Fruit fly (Drosophila melanogaster): ENCODE results near the gene dpr17.

dpr17 gene

dm6 chr3R:12128151-12128970, 33.7 kb downstream of the dpr17 start, which contains the start of gene CG4702 (continued):
- no peak for TF ChIP-seq CG11723 (GFP tag; optimal IDR thresholded peaks at IDR 0.05)
- 0 out of 3 replicates have a peak, but pooled peaks have one; percentile 10 for TF ChIP-seq CG6791 (GFP tag; IDR thresholded peaks at IDR 0.05; ENCODE audit: partially characterized antibody)
- peak; percentile 26 for TF ChIP-seq BEAF-32 (GFP tag; optimal IDR thresholded peaks at IDR 0.05)
- TF ChIP-seq CG2889 (GFP tag; IDR thresholded peaks at IDR 0.05), result no peak
- peak; percentile 98 for TF ChIP-seq zen (tag; optimal IDR thresholded peaks at IDR 0.05)
- TF ChIP-seq CG17612 (GFP tag; IDR thresholded peaks at IDR 0.05), result no peak
- peak; percentile 97 for TF ChIP-seq cad (GFP tag; optimal IDR thresholded peaks at IDR 0.05)
- no peak for TF ChIP-seq gsb (GFP tag; IDR thresholded peaks at IDR 0.05)
- TF ChIP-seq CG3726 (GFP tag; IDR thresholded peaks at IDR 0.05), result no peak
- no peak for TF ChIP-seq CG15601 (tag; optimal IDR thresholded peaks at IDR 0.05)
- no peak for TF ChIP-seq stc (GFP tag; IDR thresholded peaks at IDR 0.05)
- TF ChIP-seq fd3F (GFP tag; optimal IDR thresholded peaks at IDR 0.05), result no peak
- TF ChIP-seq CG2202 (tag; optimal IDR thresholded peaks at IDR 0.05), result no peak
- no peak for TF ChIP-seq peb (GFP tag; IDR thresholded peaks at IDR 0.05)
- TF ChIP-seq CG6813 (GFP tag; optimal IDR thresholded peaks at IDR 0.05), result no peak
- no peak for TF ChIP-seq CG14965 (GFP tag; optimal IDR thresholded peaks at IDR 0.05; ENCODE audit: borderline replicate concordance)
- no peak for TF ChIP-seq CG6765 (GFP tag; optimal IDR thresholded peaks at IDR 0.05)
- no peak for TF ChIP-seq CG1832 (GFP tag; optimal IDR thresholded peaks at IDR 0.05)
- no peak for TF ChIP-seq luna (GFP tag; optimal IDR thresholded peaks at IDR 0.05)
- TF ChIP-seq tll (GFP tag; optimal IDR thresholded peaks at IDR 0.05), result peak in 1 of 2 experiments; percentile 100
- no peak for TF ChIP-seq CG12659 (GFP tag; optimal IDR thresholded peaks at IDR 0.05)
- TF ChIP-seq CG1792 (GFP tag; optimal IDR thresholded peaks at IDR 0.05), result no peak
- TF ChIP-seq tin (GFP tag; optimal IDR thresholded peaks at IDR 0.05), result no peak
- TF ChIP-seq dpn (GFP tag; optimal IDR thresholded peaks at IDR 0.05), result no peak
- TF ChIP-seq CG1602 (GFP tag; optimal IDR thresholded peaks at IDR 0.05), result no peak
- peak; percentile 99 for TF ChIP-seq CG5180 (GFP tag; optimal IDR thresholded peaks at IDR 0.05)
- no peak for TF ChIP-seq GATAe (GFP tag; conservative IDR thresholded peaks at IDR 0.05)
- no peak for TF ChIP-seq CHES-1-like (GFP tag; optimal IDR thresholded peaks at IDR 0.05)
- TF ChIP-seq CG34376 (GFP tag; optimal IDR thresholded peaks at IDR 0.05), result no peak
- TF ChIP-seq Fer3 (tag; optimal IDR thresholded peaks at IDR 0.05), result no peak
- TF ChIP-seq dmrt11E (tag; optimal IDR thresholded peaks at IDR 0.05), result no peak
- no peak for TF ChIP-seq CG12219 (GFP tag; optimal IDR thresholded peaks at IDR 0.05)
- TF ChIP-seq CG3407 (GFP tag; optimal IDR thresholded peaks at IDR 0.05), result no peak
- peak; percentile 13 for TF ChIP-seq Deaf1 (tag; optimal IDR thresholded peaks at IDR 0.05)
- TF ChIP-seq HLH54F (GFP tag; optimal IDR thresholded peaks at IDR 0.05), result no peak
- TF ChIP-seq CG17829 (tag; optimal IDR thresholded peaks at IDR 0.05), result no peak
- TF ChIP-seq Dek (tag; optimal IDR thresholded peaks at IDR 0.05), result no peak
- TF ChIP-seq CG9609 (GFP tag; optimal IDR thresholded peaks at IDR 0.05), result no peak
- TF ChIP-seq CG3995 (GFP tag; optimal IDR thresholded peaks at IDR 0.05), result no peak
- TF ChIP-seq CG3163 (GFP tag; optimal IDR thresholded peaks at IDR 0.05), result no peak
- no peak for TF ChIP-seq CkIIα-i1 (GFP tag; IDR thresholded peaks at IDR 0.05)
- no peak for TF ChIP-seq gsb-n (tag; optimal IDR thresholded peaks at IDR 0.05)
- TF ChIP-seq Dll (GFP tag; IDR thresholded peaks at IDR 0.05; ENCODE audit: partially characterized antibody), result peak; percentile 35; the same call in 1 of the 4 replicates

Measured in whole organism, embryonic.